Fruit fly (Drosophila melanogaster) whole organism, embryonic: ENCODE results near the gene Usp1.

Experiments used
- BtbVII ChIP-seq: fragments of 200-800 bp; sonication (Bioruptor generic); optimal IDR thresholded peaks from 3 replicates; lab custom pipeline; 2017; ENCODE audit warnings: missing biosample characterization, mild to moderate bottlenecking, missing genetic modification characterization
- CG10209 ChIP-seq: fragments of 200-800 bp; sonication (Bioruptor generic); optimal IDR thresholded peaks from 3 replicates; lab custom pipeline; 2017; ENCODE audit warnings: missing biosample characterization, mild to moderate bottlenecking, missing genetic modification characterization, missing genetic modification reagents
- CG10959 ChIP-seq: fragments of 200-800 bp; sonication (Bioruptor generic); IDR thresholded peaks from 2 replicates; pipeline ENCODE4 v1.3.6; 2022; ENCODE audit warnings: missing biosample characterization, missing genetic modification characterization
- CG11093 ChIP-seq: fragments of 200-800 bp; sonication (Bioruptor generic); IDR thresholded peaks from 3 replicates; pipeline ENCODE4 v1.3.6; 2022; ENCODE audit warnings: missing biosample characterization, missing genetic modification characterization
- CG11247 ChIP-seq: fragments of 200-800 bp; sonication (Bioruptor generic); IDR thresholded peaks from 2 replicates; pipeline ENCODE4 v1.3.6; 2022; ENCODE audit warnings: missing biosample characterization, missing genetic modification characterization
- CG11398 ChIP-seq: fragments of 200-800 bp; sonication (Bioruptor generic); optimal IDR thresholded peaks from 2 replicates; lab custom pipeline; 2016; ENCODE audit warnings: missing biosample characterization, missing genetic modification characterization
- CG12236 ChIP-seq: fragments of 200-800 bp; sonication (Bioruptor generic); optimal IDR thresholded peaks from 2 replicates; lab custom pipeline; 2016; ENCODE audit warnings: missing biosample characterization, missing genetic modification characterization
- CG13624 ChIP-seq: fragments of 200-800 bp; sonication (Bioruptor generic); optimal IDR thresholded peaks from 2 replicates; lab custom pipeline; 2016; ENCODE audit warnings: missing biosample characterization, missing genetic modification characterization
- CG14014 ChIP-seq: fragments of 200-800 bp; sonication (Bioruptor generic); IDR thresholded peaks from 2 replicates; pipeline ENCODE4 v1.3.6; 2022; ENCODE audit warnings: missing biosample characterization, missing genetic modification characterization
- CG14965 ChIP-seq: fragments of 200-800 bp; sonication (Bioruptor generic); optimal IDR thresholded peaks from 2 replicates; lab custom pipeline; 2016; ENCODE audit warnings: missing biosample characterization, missing genetic modification characterization, borderline replicate concordance
- CG15514 ChIP-seq: fragments of 200-800 bp; sonication (Bioruptor generic); optimal IDR thresholded peaks from 3 replicates; lab custom pipeline; 2017; ENCODE audit warnings: missing biosample characterization, missing genetic modification characterization, mild to moderate bottlenecking, moderate library complexity, missing genetic modification reagents
- CG16813 ChIP-seq: fragments of 200-800 bp; sonication (Bioruptor generic); IDR thresholded peaks from 3 replicates; pipeline ENCODE4 v1.3.6; 2022; ENCODE audit warnings: missing biosample characterization, missing genetic modification characterization; ENCODE audit not compliant: partially characterized antibody
- CG17361 ChIP-seq: fragments of 200-800 bp; sonication (Bioruptor generic); IDR thresholded peaks from 3 replicates; pipeline ENCODE4 v1.3.6; 2022; ENCODE audit warnings: missing biosample characterization, missing genetic modification characterization
- CG32767 ChIP-seq: fragments of 200-800 bp; sonication (Bioruptor generic); IDR thresholded peaks from 2 replicates; pipeline ENCODE4 v1.3.6; 2022; ENCODE audit warnings: missing biosample characterization, missing genetic modification characterization
- CG34224 ChIP-seq: fragments of 200-800 bp; sonication (Bioruptor generic); IDR thresholded peaks from 3 replicates; pipeline ENCODE4 v1.3.6; 2022; ENCODE audit warnings: missing biosample characterization, missing genetic modification characterization; ENCODE audit not compliant: partially characterized antibody
- CG3726 ChIP-seq: fragments of 200-800 bp; sonication (Bioruptor generic); IDR thresholded peaks from 3 replicates; pipeline ENCODE4, ENCODE4 v1.3.6; 2022; ENCODE audit warnings: missing biosample characterization, missing genetic modification characterization
- CG7271 ChIP-seq: fragments of 200-800 bp; sonication (Bioruptor generic); optimal IDR thresholded peaks from 2 replicates; lab custom pipeline; 2018; ENCODE audit warnings: missing biosample characterization, mild to moderate bottlenecking, missing genetic modification characterization, moderate library complexity
- CG7372 ChIP-seq: fragments of 200-800 bp; sonication (Bioruptor generic); IDR thresholded peaks from 2 replicates; pipeline ENCODE4 v1.3.6; 2022; ENCODE audit warnings: missing biosample characterization, missing genetic modification characterization
- CG7745 ChIP-seq: fragments of 200-800 bp; sonication (Bioruptor generic); optimal IDR thresholded peaks from 2 replicates; lab custom pipeline; 2018; ENCODE audit warnings: missing biosample characterization, mild to moderate bottlenecking, missing genetic modification characterization, moderate library complexity
- CG8359 ChIP-seq: fragments of 200-800 bp; sonication (Bioruptor generic); optimal IDR thresholded peaks from 2 replicates; lab custom pipeline; 2017; ENCODE audit warnings: missing biosample characterization, mild to moderate bottlenecking, missing genetic modification characterization, borderline replicate concordance
- CTCF ChIP-seq: fragments of 200-800 bp; sonication (Bioruptor generic); optimal IDR thresholded peaks from 2 replicates; lab custom pipeline; 2017; ENCODE audit warnings: missing biosample characterization, mild to moderate bottlenecking, missing genetic modification characterization, moderate library complexity
- Dbx ChIP-seq: fragments of 200-800 bp; sonication (Bioruptor generic); IDR thresholded peaks from 3 replicates; pipeline ENCODE4 v1.3.6; 2022; ENCODE audit warnings: missing biosample characterization, missing genetic modification characterization
- Ets97D ChIP-seq: fragments of 200-800 bp; sonication (Bioruptor generic); optimal IDR thresholded peaks from 3 replicates; lab custom pipeline; 2016; ENCODE audit warnings: missing biosample characterization, missing genetic modification characterization
- Fer3 ChIP-seq: fragments of 200-800 bp; sonication (Bioruptor generic); optimal IDR thresholded peaks from 2 replicates; lab custom pipeline; 2018; ENCODE audit warnings: missing biosample characterization, mild to moderate bottlenecking, missing genetic modification characterization, moderate library complexity
- HLH4C ChIP-seq: fragments of 200-800 bp; sonication (Bioruptor generic); IDR thresholded peaks from 3 replicates; pipeline ENCODE4 v1.3.6; 2022; ENCODE audit warnings: missing biosample characterization, missing genetic modification characterization; ENCODE audit not compliant: partially characterized antibody
- HmgZ ChIP-seq: fragments of 200-800 bp; sonication (Bioruptor generic); optimal IDR thresholded peaks from 2 replicates; lab custom pipeline; 2018; ENCODE audit warnings: missing biosample characterization, mild to moderate bottlenecking, missing genetic modification characterization
- Hsf ChIP-seq: fragments of 200-800 bp; sonication (Bioruptor generic); optimal IDR thresholded peaks from 3 replicates; lab custom pipeline; 2016; ENCODE audit warnings: missing biosample characterization, missing genetic modification characterization
- Lim3 ChIP-seq: fragments of 200-800 bp; sonication (Bioruptor generic); IDR thresholded peaks from 2 replicates; pipeline ENCODE4 v1.3.6; 2022; ENCODE audit warnings: missing biosample characterization, missing genetic modification characterization
- Max ChIP-seq: fragments of 200-800 bp; sonication (Bioruptor generic); optimal IDR thresholded peaks from 2 replicates; lab custom pipeline; 2016; ENCODE audit warnings: missing biosample characterization, mild to moderate bottlenecking, missing genetic modification characterization
- Mrtf ChIP-seq: fragments of 200-800 bp; sonication (Bioruptor generic); IDR thresholded peaks from 3 replicates; pipeline ENCODE4 v1.3.6; 2022; ENCODE audit warnings: missing biosample characterization, missing genetic modification characterization
- NFAT ChIP-seq: fragments of 200-800 bp; sonication (Bioruptor generic); IDR thresholded peaks from 2 replicates; pipeline ENCODE4 v1.3.6; 2022; ENCODE audit warnings: missing biosample characterization, missing genetic modification characterization
- Neu2 ChIP-seq: fragments of 200-800 bp; sonication (Bioruptor generic); optimal IDR thresholded peaks from 3 replicates; lab custom pipeline; 2016; ENCODE audit warnings: missing biosample characterization, missing genetic modification characterization, borderline replicate concordance
- Nf-YC ChIP-seq: fragments of 200-800 bp; optimal IDR thresholded peaks from 3 replicates; lab custom pipeline; 2019; ENCODE audit warnings: missing biosample characterization, mild to moderate bottlenecking, missing genetic modification characterization, moderate library complexity
- Opbp ChIP-seq: fragments of 200-800 bp; sonication (Bioruptor generic); IDR thresholded peaks from 3 replicates; pipeline ENCODE4 v1.3.6; 2022; ENCODE audit warnings: missing biosample characterization, missing genetic modification characterization; ENCODE audit not compliant: partially characterized antibody
- Side ChIP-seq: fragments of 200-800 bp; sonication (Bioruptor generic); optimal IDR thresholded peaks from 2 replicates; lab custom pipeline; 2016; ENCODE audit warnings: missing biosample characterization, missing genetic modification characterization
- ara ChIP-seq: fragments of 200-800 bp; sonication (Bioruptor generic); IDR thresholded peaks from 2 replicates; pipeline ENCODE4 v1.3.6; 2022; ENCODE audit warnings: missing biosample characterization, missing genetic modification characterization
- cwo ChIP-seq: fragments of 200-800 bp; sonication (Bioruptor generic); optimal IDR thresholded peaks from 3 replicates; lab custom pipeline; 2017; ENCODE audit warnings: missing biosample characterization, missing genetic modification characterization, mild to moderate bottlenecking, moderate library complexity, missing genetic modification reagents
- dimm ChIP-seq: fragments of 200-800 bp; sonication (Bioruptor generic); IDR thresholded peaks from 2 replicates; pipeline ENCODE4 v1.3.6; 2022; ENCODE audit warnings: missing biosample characterization, missing genetic modification characterization
- grau ChIP-seq: fragments of 200-800 bp; optimal IDR thresholded peaks from 3 replicates; lab custom pipeline; 2019; ENCODE audit warnings: missing biosample characterization, mild to moderate bottlenecking, missing genetic modification characterization, moderate library complexity
- gt ChIP-seq: fragments of 200-800 bp; sonication (Bioruptor generic); IDR thresholded peaks from 2 replicates; pipeline ENCODE4 v1.3.6; 2022; ENCODE audit warnings: missing biosample characterization, missing genetic modification characterization
- inv ChIP-seq: fragments of 200-800 bp; sonication (Bioruptor generic); IDR thresholded peaks from 2 replicates; pipeline ENCODE4 v1.3.6; 2022; ENCODE audit warnings: missing biosample characterization, missing genetic modification characterization; ENCODE audit not compliant: partially characterized antibody
- lab ChIP-seq: fragments of 200-800 bp; sonication (Bioruptor generic); optimal IDR thresholded peaks from 3 replicates; lab custom pipeline; 2017; ENCODE audit warnings: missing biosample characterization, missing genetic modification characterization, mild to moderate bottlenecking, moderate library complexity, missing genetic modification reagents
- lbe ChIP-seq: fragments of 200-800 bp; sonication (Bioruptor generic); optimal IDR thresholded peaks from 2 replicates; lab custom pipeline; 2016; ENCODE audit warnings: missing biosample characterization, mild to moderate bottlenecking, missing genetic modification characterization
- pan ChIP-seq, 4 experiments: fragments of >200 bp in 3 of 4; fragments of 200-800 bp in 1 of 4; sonication (Bioruptor generic) in 1 of 4; optimal IDR thresholded peaks in 3 of 4; IDR thresholded peaks in 1 of 4; 2 replicates each; pipeline versions ENCODE4 v1.3.6 to Lab custom; 2017 to 2022; ENCODE audit warnings: missing biosample characterization in 2 of 4, missing genetic modification characterization in 2 of 4, mixed read lengths in 1 of 4
- schlank ChIP-seq: fragments of 200-800 bp; sonication (Bioruptor generic); optimal IDR thresholded peaks from 2 replicates; lab custom pipeline; 2018; ENCODE audit warnings: missing biosample characterization, mild to moderate bottlenecking, missing genetic modification characterization
- sqz ChIP-seq: fragments of 200-800 bp; sonication (Bioruptor generic); optimal IDR thresholded peaks from 3 replicates; lab custom pipeline; 2018; ENCODE audit warnings: missing biosample characterization, mild to moderate bottlenecking, missing genetic modification characterization
- sug ChIP-seq: fragments of 200-800 bp; optimal IDR thresholded peaks from 2 replicates; lab custom pipeline; 2019; ENCODE audit warnings: missing biosample characterization, mild to moderate bottlenecking, missing genetic modification characterization, moderate library complexity
- tio ChIP-seq: fragments of 200-800 bp; sonication (Bioruptor generic); optimal IDR thresholded peaks from 2 replicates; lab custom pipeline; 2017; ENCODE audit warnings: missing biosample characterization, missing genetic modification characterization, inconsistent platforms
- zfh1 ChIP-seq: fragments of 200-800 bp; sonication (Bioruptor generic); IDR thresholded peaks from 3 replicates; pipeline ENCODE4 v1.3.6; 2022; ENCODE audit warnings: missing biosample characterization, missing genetic modification characterization

Usp1 gene

dm6 chr3R:29228745-29229448 is at the start of gene Usp1:
Usp1 (plus strand) TSS chr3R:29229161.
- TF ChIP-seq CG12236 = no peak
- TF ChIP-seq HmgZ (tag; lab: Kevin White, UChicago) = peak; percentile 37
- peak; percentile 97 for TF ChIP-seq CG16813 (GFP tag; lab: Robert Waterston, UW)
- TF ChIP-seq CG10209 = no peak
- peak; percentile 6 for TF ChIP-seq Max (GFP tag; lab: Kevin White, UChicago)
- no peak for TF ChIP-seq CG8359 (GFP tag; lab: Kevin White, UChicago)
- TF ChIP-seq gt (GFP tag; lab: Robert Waterston, UW) = no peak
- TF ChIP-seq CG13624 = no peak
- TF ChIP-seq cwo = no peak
- no peak for TF ChIP-seq Nf-YC (tag; lab: Kevin White, UChicago)
- TF ChIP-seq CG17361 (GFP tag; lab: Robert Waterston, UW) = peak; percentile 94; the same call in 2 of the 3 replicates
- peak; percentile 99 for TF ChIP-seq HLH4C
- no peak for TF ChIP-seq zfh1
- no peak for TF ChIP-seq sqz (GFP tag; lab: Kevin White, UChicago)
- TF ChIP-seq CG3726 (GFP tag; lab: Robert Waterston, UW) = no peak
- TF ChIP-seq CG7271 (tag; lab: Kevin White, UChicago) = no peak
- no peak for TF ChIP-seq CG7372 (GFP tag; lab: Robert Waterston, UW)
- no peak for TF ChIP-seq CG14014
- no peak for TF ChIP-seq Neu2 (GFP tag; lab: Kevin White, UChicago)
- TF ChIP-seq Ets97D (GFP tag; lab: Kevin White, UChicago) = peak; percentile 76
- TF ChIP-seq CG7745 (tag; lab: Kevin White, UChicago) = no peak
- TF ChIP-seq schlank (tag; lab: Kevin White, UChicago) = no peak
- TF ChIP-seq CG10959 (GFP tag; lab: Robert Waterston, UW) = no peak
- no peak for TF ChIP-seq CTCF (GFP tag; lab: Kevin White, UChicago)
- TF ChIP-seq lab (GFP tag; lab: Kevin White, UChicago) = no peak
- TF ChIP-seq Mrtf (GFP tag; lab: Robert Waterston, UW) = no peak
- peak; percentile 60 for TF ChIP-seq CG15514
- TF ChIP-seq CG34224 = peak; percentile 95
- no peak for TF ChIP-seq Lim3 (GFP tag; lab: Robert Waterston, UW)
- TF ChIP-seq ara = no peak
- no peak for TF ChIP-seq CG11398 (GFP tag; lab: Kevin White, UChicago)
- TF ChIP-seq dimm = no peak
- TF ChIP-seq CG32767 = no peak
- peak; percentile 10 for TF ChIP-seq grau (tag; lab: Kevin White, UChicago)
- no peak for TF ChIP-seq Dbx (GFP tag; lab: Robert Waterston, UW)
- TF ChIP-seq CG11247 = no peak
- peak; percentile 96 for TF ChIP-seq Opbp (GFP tag; lab: Robert Waterston, UW)
- TF ChIP-seq BtbVII = no peak
- TF ChIP-seq Hsf (GFP tag; lab: Kevin White, UChicago) = no peak
- no peak for TF ChIP-seq CG11093 (GFP tag; lab: Robert Waterston, UW)
- TF ChIP-seq inv (GFP tag; lab: Robert Waterston, UW) = peak; percentile 93
- TF ChIP-seq lbe (GFP tag; lab: Kevin White, UChicago) = no peak
- no peak for TF ChIP-seq tio
- peak; percentile 8 for TF ChIP-seq sug
- TF ChIP-seq pan (optimal IDR thresholded peaks at IDR 0.05; lab: Kevin White, UChicago) = no peak
- no peak for TF ChIP-seq pan (GFP tag; optimal IDR thresholded peaks at IDR 0.05 in 1 of 2, IDR thresholded peaks at IDR 0.05 in 1 of 2)
- TF ChIP-seq Fer3 (tag; lab: Kevin White, UChicago) = no peak
- no peak for TF ChIP-seq CG14965 (GFP tag; lab: Kevin White, UChicago)
- TF ChIP-seq Side = peak; percentile 28
- TF ChIP-seq NFAT (GFP tag; lab: Robert Waterston, UW) = no peak
